Worm (Caenorhabditis elegans): ENCODE data around the gene Y75B8A.31.

Y75B8A.31 gene

ce11 chrIII:12351301-12351700 is at the start of gene Y75B8A.31, which contains the start of gene pph-4.1 (continued):
- peak; percentile 92 for TF ChIP-seq snu-23 (GFP tag; optimal IDR thresholded peaks at IDR 0.05)
- TF ChIP-seq sox-4 (tag; optimal IDR thresholded peaks at IDR 0.05) = peak; percentile 80
- peak; percentile 46; the same call in 1 of the 2 replicates for TF ChIP-seq grh-1 (GFP tag; IDR thresholded peaks at IDR 0.05)
- peak; percentile 39 for TF ChIP-seq nhr-11 (tag; optimal IDR thresholded peaks at IDR 0.05)
- TF ChIP-seq zip-4 (GFP tag; optimal IDR thresholded peaks at IDR 0.05) = peak; percentile 1
- no peak for TF ChIP-seq ceh-8 (GFP tag; optimal IDR thresholded peaks at IDR 0.05)
- TF ChIP-seq jun-1 (tag; optimal IDR thresholded peaks at IDR 0.05) = peak; percentile 51
- peak; percentile 83 for TF ChIP-seq fkh-4 (tag; optimal IDR thresholded peaks at IDR 0.05; ENCODE audit: borderline replicate concordance)
- TF ChIP-seq lin-39 (tag; optimal IDR thresholded peaks at IDR 0.05) = peak; percentile 69
- TF ChIP-seq isw-1 (GFP tag; IDR thresholded peaks at IDR 0.05) = peak; percentile 78
- TF ChIP-seq dsc-1 (tag; optimal IDR thresholded peaks at IDR 0.05) = peak; percentile 91
- TF ChIP-seq ceh-82 (tag; optimal IDR thresholded peaks at IDR 0.05) = peak; percentile 80 to 89 (median 88)
- peak; percentile 59 for TF ChIP-seq snpc-4 (tag; optimal IDR thresholded peaks at IDR 0.05)
- TF ChIP-seq swsn-7 (tag; optimal IDR thresholded peaks at IDR 0.05) = peak; percentile 84
- TF ChIP-seq C16A3.4 (tag; optimal IDR thresholded peaks at IDR 0.05) = peak; percentile 55

ce11 chrIII:12303084-12303483 is 48.4 kb upstream of the Y75B8A.31 start, which contains the start of gene mrp-8:
mrp-8 (minus strand) TSS chrIII:12303184.
- TF ChIP-seq F16B12.6 (tag; optimal IDR thresholded peaks at IDR 0.05) (no peak), unc-86 (tag; optimal IDR thresholded peaks at IDR 0.05) (no peak), jun-1 (tag; optimal IDR thresholded peaks at IDR 0.05) (no peak), fkh-10 (GFP tag; optimal IDR thresholded peaks at IDR 0.05) (no peak), lir-3 (tag; optimal IDR thresholded peaks at IDR 0.05; ENCODE audit: poor library complexity) (no peak), ceh-8 (GFP tag; optimal IDR thresholded peaks at IDR 0.05) (no peak), hlh-17 (GFP tag; optimal IDR thresholded peaks at IDR 0.05; ENCODE audit: borderline replicate concordance) (no peak), nhr-90 (tag; optimal IDR thresholded peaks at IDR 0.05; ENCODE audit: poor library complexity) (no peak)

- peak; percentile 37 for TF ChIP-seq skn-1 (tag; optimal IDR thresholded peaks at IDR 0.05)
- TF ChIP-seq nhr-71 (tag; optimal IDR thresholded peaks at IDR 0.05) = no peak
- TF ChIP-seq fkh-10 (GFP tag; optimal IDR thresholded peaks at IDR 0.05) = no peak
- TF ChIP-seq grh-1 (GFP tag; IDR thresholded peaks at IDR 0.05) = no peak
- peak; percentile 10 for TF ChIP-seq blmp-1 (tag; optimal IDR thresholded peaks at IDR 0.05)
- TF ChIP-seq lin-35 (GFP tag; optimal IDR thresholded peaks at IDR 0.05) = peak in 1 of 2 experiments; percentile 34
- TF ChIP-seq hlh-17 (GFP tag; optimal IDR thresholded peaks at IDR 0.05; ENCODE audit: borderline replicate concordance) = no peak
- TF ChIP-seq nhr-90 (tag; optimal IDR thresholded peaks at IDR 0.05; ENCODE audit: poor library complexity) = no peak
- peak in 1 of 6 experiments; percentile 21 for TF ChIP-seq elt-3 (tag; optimal IDR thresholded peaks at IDR 0.05)
- peak; percentile 24 for TF ChIP-seq nhr-85 (tag)
- TF ChIP-seq pqm-1 (tag; optimal IDR thresholded peaks at IDR 0.05) = no peak
- TF ChIP-seq efl-1 (optimal IDR thresholded peaks at IDR 0.05) = peak in 1 of 2 experiments; percentile 15
- peak in 1 of 2 experiments; percentile 76 for TF ChIP-seq efl-1 (GFP tag; optimal IDR thresholded peaks at IDR 0.05 in 1 of 2)
- TF ChIP-seq Y116A8C.19 (tag; optimal IDR thresholded peaks at IDR 0.05; ENCODE audit: borderline replicate concordance) = no peak
Observed at ce11 chrIII:12304805-12305377, 46.6 kb upstream of the Y75B8A.31 start.

- no peak for TF ChIP-seq ceh-88 (GFP tag; IDR thresholded peaks at IDR 0.05)
- no peak for TF ChIP-seq vab-15 (tag; optimal IDR thresholded peaks at IDR 0.05)
- TF ChIP-seq mab-9 (GFP tag; IDR thresholded peaks at IDR 0.05) = no peak
- TF ChIP-seq nhr-47 (tag; optimal IDR thresholded peaks at IDR 0.05) = no peak
- no peak for TF ChIP-seq nhr-28 (tag; optimal IDR thresholded peaks at IDR 0.05)
- no peak for TF ChIP-seq lin-35 (GFP tag; optimal IDR thresholded peaks at IDR 0.05)
- no peak for TF ChIP-seq irx-1 (tag; optimal IDR thresholded peaks at IDR 0.05)
- no peak for TF ChIP-seq ets-5 (GFP tag; IDR thresholded peaks at IDR 0.05)
- TF ChIP-seq nhr-11 (tag; optimal IDR thresholded peaks at IDR 0.05) = no peak
- no peak for TF ChIP-seq egl-27 (tag; optimal IDR thresholded peaks at IDR 0.05)
- TF ChIP-seq sptf-1 (tag; optimal IDR thresholded peaks at IDR 0.05) = no peak
- TF ChIP-seq tlp-1 (tag; optimal IDR thresholded peaks at IDR 0.05) = no peak
- TF ChIP-seq snu-23 (GFP tag; optimal IDR thresholded peaks at IDR 0.05) = no peak
- TF ChIP-seq Y116A8C.19 (tag; optimal IDR thresholded peaks at IDR 0.05; ENCODE audit: borderline replicate concordance) = no peak
- TF ChIP-seq ama-1 (optimal IDR thresholded peaks at IDR 0.05) = no peak
- TF ChIP-seq sup-37 (GFP tag; optimal IDR thresholded peaks at IDR 0.05) = no peak
- TF ChIP-seq pqm-1 (tag; optimal IDR thresholded peaks at IDR 0.05) = no peak
- no peak for TF ChIP-seq lin-13 (GFP tag; optimal IDR thresholded peaks at IDR 0.05)
- TF ChIP-seq tbx-2 (tag; optimal IDR thresholded peaks at IDR 0.05) = no peak
- no peak for TF ChIP-seq ceh-82 (tag; optimal IDR thresholded peaks at IDR 0.05)
Observed at ce11 chrIII:12307475-12307874, 44.0 kb upstream of the Y75B8A.31 start, which contains the start of gene pqn-92. pqn-92 (plus strand) TSS chrIII:12307781.
